Worm (Caenorhabditis elegans): ENCODE measurements around the gene immp-2.
A peak's percentile ranks its signal among the peaks of the same experiment; 100 is the strongest.

Gene immp-2

ce11 chrIV:1009546-1009945, 3.9 kb upstream of the immp-2 start, which contains the start of gene Y55F3AM.9 (continued):
- TF ChIP-seq fkh-10 (GFP tag; optimal IDR thresholded peaks at IDR 0.05) (no peak), pqm-1 (tag; optimal IDR thresholded peaks at IDR 0.05) (no peak), nhr-77 (tag; optimal IDR thresholded peaks at IDR 0.05) (no peak), swsn-7 (tag; optimal IDR thresholded peaks at IDR 0.05) (no peak), C16A3.4 (tag; optimal IDR thresholded peaks at IDR 0.05) (no peak), nhr-71 (tag; optimal IDR thresholded peaks at IDR 0.05) (no peak), tbx-2 (tag; optimal IDR thresholded peaks at IDR 0.05) (peak; percentile 31), nhr-28 (tag; optimal IDR thresholded peaks at IDR 0.05) (no peak), sox-4 (tag; optimal IDR thresholded peaks at IDR 0.05) (no peak), hpl-2 (GFP tag; optimal IDR thresholded peaks at IDR 0.05) (no peak), C04F5.9 (tag; optimal IDR thresholded peaks at IDR 0.05) (peak; percentile 71), jun-1 (tag; optimal IDR thresholded peaks at IDR 0.05) (no peak), mdl-1 (tag; optimal IDR thresholded peaks at IDR 0.05) (peak in 1 of 2 experiments; percentile 65), irx-1 (tag; optimal IDR thresholded peaks at IDR 0.05) (no peak), fkh-8 (tag; optimal IDR thresholded peaks at IDR 0.05) (peak; percentile 60), elt-2 (tag; optimal IDR thresholded peaks at IDR 0.05) (no peak), zag-1 (tag; optimal IDR thresholded peaks at IDR 0.05) (no peak), nhr-90 (tag; optimal IDR thresholded peaks at IDR 0.05; ENCODE audit: poor library complexity) (no peak), snpc-4 (tag; optimal IDR thresholded peaks at IDR 0.05) (peak; percentile 18), grh-1 (GFP tag; IDR thresholded peaks at IDR 0.05) (no peak), egl-27 (tag; optimal IDR thresholded peaks at IDR 0.05) (no peak), dsc-1 (tag; optimal IDR thresholded peaks at IDR 0.05) (peak; percentile 30), pax-3 (tag; optimal IDR thresholded peaks at IDR 0.05) (no peak), hlh-4 (tag; optimal IDR thresholded peaks at IDR 0.05) (no peak), skn-1 (tag; optimal IDR thresholded peaks at IDR 0.05) (peak; percentile 37), nhr-237 (tag; optimal IDR thresholded peaks at IDR 0.05) (no peak), ama-1 (optimal IDR thresholded peaks at IDR 0.05) (no peak), ztf-4 (tag; optimal IDR thresholded peaks at IDR 0.05) (no peak), dpl-1 (GFP tag; optimal IDR thresholded peaks at IDR 0.05) (peak; percentile 34 to 69 (median 64)), nhr-12 (tag; optimal IDR thresholded peaks at IDR 0.05) (no peak), zip-4 (GFP tag; optimal IDR thresholded peaks at IDR 0.05) (no peak), unc-98 (GFP tag; IDR thresholded peaks at IDR 0.05) (no peak), unc-130 (tag; optimal IDR thresholded peaks at IDR 0.05) (no peak), nhr-85 (tag) (no peak), lin-15B (tag; optimal IDR thresholded peaks at IDR 0.05) (peak; percentile 40), xbp-1 (tag; optimal IDR thresholded peaks at IDR 0.05) (peak; percentile 37)

- TF ChIP-seq tbx-2 (tag; optimal IDR thresholded peaks at IDR 0.05): no peak
- no peak for TF ChIP-seq unc-86 (tag; optimal IDR thresholded peaks at IDR 0.05)
- TF ChIP-seq grh-1 (GFP tag; IDR thresholded peaks at IDR 0.05): no peak
- TF ChIP-seq unc-130 (tag; optimal IDR thresholded peaks at IDR 0.05): no peak
- TF ChIP-seq mef-2 (tag; optimal IDR thresholded peaks at IDR 0.05): no peak
Observed at ce11 chrIV:1006662-1007061, 1.0 kb upstream of the immp-2 start.

- TF ChIP-seq irx-1 (tag; optimal IDR thresholded peaks at IDR 0.05): no peak
- TF ChIP-seq ceh-90 (tag; optimal IDR thresholded peaks at IDR 0.05): no peak
- no peak for TF ChIP-seq lir-3 (tag; optimal IDR thresholded peaks at IDR 0.05; ENCODE audit: poor library complexity)
- TF ChIP-seq lin-15B (tag; optimal IDR thresholded peaks at IDR 0.05): no peak
- no peak for TF ChIP-seq nhr-84 (tag; optimal IDR thresholded peaks at IDR 0.05)
- no peak for TF ChIP-seq pax-3 (tag; optimal IDR thresholded peaks at IDR 0.05)
- no peak for TF ChIP-seq ceh-63 (GFP tag; optimal IDR thresholded peaks at IDR 0.05)
- no peak for TF ChIP-seq nhr-85 (tag)
- TF ChIP-seq nhr-19 (GFP tag; conservative IDR thresholded peaks at IDR 0.05): no peak
- no peak for TF ChIP-seq lsy-2 (tag; optimal IDR thresholded peaks at IDR 0.05)
- no peak for TF ChIP-seq ceh-8 (GFP tag; optimal IDR thresholded peaks at IDR 0.05)
- TF ChIP-seq unc-98 (GFP tag; IDR thresholded peaks at IDR 0.05): no peak
Observed at ce11 chrIV:1000441-1000840, 5.2 kb downstream of the immp-2 start.

Measured in whole organism, L1 larva.